Fruit fly (Drosophila melanogaster) whole organism, embryonic: Measurements from ENCODE around the gene brm.

ENCODE experiments used
- CG10543 ChIP-seq: fragments of 200-800 bp; sonication (Bioruptor generic); optimal IDR thresholded peaks from 3 replicates; lab custom pipeline; 2017; ENCODE audit warnings: missing biosample characterization, mild to moderate bottlenecking, missing genetic modification characterization, moderate library complexity
- CG10959 ChIP-seq: fragments of 200-800 bp; sonication (Bioruptor generic); IDR thresholded peaks from 2 replicates; pipeline ENCODE4 v1.3.6; 2022; ENCODE audit warnings: missing biosample characterization, missing genetic modification characterization
- CG11085 ChIP-seq: fragments of 200-800 bp; sonication (Bioruptor generic); IDR thresholded peaks from 2 replicates; pipeline ENCODE4 v1.3.6; 2022; ENCODE audit warnings: missing biosample characterization, missing genetic modification characterization
- CG12071 ChIP-seq: fragments of 200-800 bp; sonication (Bioruptor generic); optimal IDR thresholded peaks from 3 replicates; lab custom pipeline; 2018; ENCODE audit warnings: missing biosample characterization, mild to moderate bottlenecking, missing genetic modification characterization
- CG12104 ChIP-seq: fragments of 200-800 bp; sonication (Bioruptor generic); optimal IDR thresholded peaks from 3 replicates; lab custom pipeline; 2016; ENCODE audit warnings: missing biosample characterization, missing genetic modification characterization
- CG12219 ChIP-seq: fragments of 200-800 bp; sonication (Bioruptor generic); optimal IDR thresholded peaks from 3 replicates; lab custom pipeline; 2018; ENCODE audit warnings: missing biosample characterization, mild to moderate bottlenecking, missing genetic modification characterization
- CG13775 ChIP-seq: fragments of 200-800 bp; sonication (Bioruptor generic); optimal IDR thresholded peaks from 3 replicates; lab custom pipeline; 2017; ENCODE audit warnings: missing biosample characterization, mild to moderate bottlenecking, missing genetic modification characterization
- CG14014 ChIP-seq: fragments of 200-800 bp; sonication (Bioruptor generic); IDR thresholded peaks from 2 replicates; pipeline ENCODE4 v1.3.6; 2022; ENCODE audit warnings: missing biosample characterization, missing genetic modification characterization
- CG14050 ChIP-seq: fragments of 200-800 bp; sonication (Bioruptor generic); IDR thresholded peaks from 3 replicates; pipeline ENCODE4 v1.3.6; 2022; ENCODE audit warnings: missing biosample characterization, missing genetic modification characterization
- CG14710 ChIP-seq: fragments of 200-800 bp; sonication (Bioruptor generic); optimal IDR thresholded peaks from 3 replicates; lab custom pipeline; 2019; ENCODE audit warnings: missing biosample characterization, mild to moderate bottlenecking, missing genetic modification characterization, moderate library complexity
- CG16815 ChIP-seq: fragments of 200-800 bp; sonication (Bioruptor generic); optimal IDR thresholded peaks from 3 replicates; lab custom pipeline; 2017; ENCODE audit warnings: missing biosample characterization, mild to moderate bottlenecking, missing genetic modification characterization
- CG18262 ChIP-seq: fragments of 200-800 bp; optimal IDR thresholded peaks from 3 replicates; lab custom pipeline; 2019; ENCODE audit warnings: missing biosample characterization, mild to moderate bottlenecking, missing genetic modification characterization, moderate library complexity
- CG18599 ChIP-seq: fragments of 200-800 bp; sonication (Bioruptor generic); optimal IDR thresholded peaks from 3 replicates; lab custom pipeline; 2017; ENCODE audit warnings: missing biosample characterization, missing genetic modification characterization, mild to moderate bottlenecking, moderate library complexity, missing genetic modification reagents
- CG18619 ChIP-seq: fragments of 200-800 bp; sonication (Bioruptor generic); optimal IDR thresholded peaks from 3 replicates; lab custom pipeline; 2017; ENCODE audit warnings: missing biosample characterization, mild to moderate bottlenecking, missing genetic modification characterization
- CG3065 ChIP-seq: fragments of 200-800 bp; sonication (Bioruptor generic); optimal IDR thresholded peaks from 2 replicates; lab custom pipeline; 2016; ENCODE audit warnings: missing biosample characterization, missing genetic modification characterization
- CG3281 ChIP-seq: fragments of 200-800 bp; sonication (Bioruptor generic); optimal IDR thresholded peaks from 3 replicates; lab custom pipeline; 2017; ENCODE audit warnings: missing biosample characterization, mild to moderate bottlenecking, missing genetic modification characterization
- CG6813 ChIP-seq: fragments of 200-800 bp; sonication (Bioruptor generic); optimal IDR thresholded peaks from 2 replicates; lab custom pipeline; 2017; ENCODE audit warnings: missing biosample characterization, missing genetic modification characterization, mild to moderate bottlenecking, moderate library complexity, missing genetic modification reagents
- CG7372 ChIP-seq: fragments of 200-800 bp; sonication (Bioruptor generic); IDR thresholded peaks from 2 replicates; pipeline ENCODE4 v1.3.6; 2022; ENCODE audit warnings: missing biosample characterization, missing genetic modification characterization
- CG7987 ChIP-seq: fragments of 200-800 bp; sonication (Bioruptor generic); optimal IDR thresholded peaks from 2 replicates; lab custom pipeline; 2018; ENCODE audit warnings: missing biosample characterization, mild to moderate bottlenecking, missing genetic modification characterization, moderate library complexity
- CG8359 ChIP-seq: fragments of 200-800 bp; sonication (Bioruptor generic); optimal IDR thresholded peaks from 2 replicates; lab custom pipeline; 2017; ENCODE audit warnings: missing biosample characterization, mild to moderate bottlenecking, missing genetic modification characterization, borderline replicate concordance
- CG9437 ChIP-seq: fragments of 200-800 bp; sonication (Bioruptor generic); optimal IDR thresholded peaks from 2 replicates; lab custom pipeline; 2018; ENCODE audit warnings: missing biosample characterization, mild to moderate bottlenecking, missing genetic modification characterization
- D19B ChIP-seq: fragments of 200-800 bp; sonication (Bioruptor generic); optimal IDR thresholded peaks from 2 replicates; lab custom pipeline; 2017; ENCODE audit warnings: missing biosample characterization, mild to moderate bottlenecking, missing genetic modification characterization
- Dbx ChIP-seq: fragments of 200-800 bp; sonication (Bioruptor generic); IDR thresholded peaks from 3 replicates; pipeline ENCODE4 v1.3.6; 2022; ENCODE audit warnings: missing biosample characterization, missing genetic modification characterization
- Elba2 ChIP-seq: fragments of 200-800 bp; sonication (Bioruptor generic); optimal IDR thresholded peaks from 3 replicates; lab custom pipeline; 2016; ENCODE audit warnings: missing biosample characterization, missing genetic modification characterization
- Ets65A ChIP-seq: fragments of 200-800 bp; sonication (Bioruptor generic); peaks from one replicate; lab custom pipeline; 2016; ENCODE audit warnings: missing biosample characterization, missing genetic modification characterization
- Fer1 ChIP-seq: fragments of 200-800 bp; sonication (Bioruptor generic); optimal IDR thresholded peaks from 2 replicates; lab custom pipeline; 2017; ENCODE audit warnings: missing biosample characterization, mild to moderate bottlenecking, missing genetic modification characterization
- Fer3 ChIP-seq: fragments of 200-800 bp; sonication (Bioruptor generic); optimal IDR thresholded peaks from 2 replicates; lab custom pipeline; 2018; ENCODE audit warnings: missing biosample characterization, mild to moderate bottlenecking, missing genetic modification characterization, moderate library complexity
- HLHmδ ChIP-seq: fragments of 200-800 bp; sonication (Bioruptor generic); optimal IDR thresholded peaks from 2 replicates; lab custom pipeline; 2018; ENCODE audit warnings: missing biosample characterization, mild to moderate bottlenecking, missing genetic modification characterization, moderate library complexity
- NfI ChIP-seq: fragments of 200-800 bp; sonication (Bioruptor generic); optimal IDR thresholded peaks from 3 replicates; lab custom pipeline; 2018; ENCODE audit warnings: missing biosample characterization, mild to moderate bottlenecking, missing genetic modification characterization, moderate library complexity
- Pdp1 ChIP-seq, 2 experiments: fragments of 200-800 bp; sonication (Bioruptor generic); optimal IDR thresholded peaks; 3 replicates each; lab custom pipeline; 2016; ENCODE audit warnings: missing biosample characterization in 2 of 2, missing genetic modification characterization in 2 of 2, mild to moderate bottlenecking in 1 of 2, moderate library complexity in 1 of 2
- Ravus ChIP-seq: fragments of 200-800 bp; sonication (Bioruptor generic); IDR thresholded peaks from 2 replicates; pipeline ENCODE4 v1.3.6; 2022; ENCODE audit warnings: missing biosample characterization, missing genetic modification characterization
- Spps ChIP-seq: fragments of 200-800 bp; sonication (Bioruptor generic); optimal IDR thresholded peaks from 2 replicates; lab custom pipeline; 2018; ENCODE audit warnings: missing biosample characterization, mild to moderate bottlenecking, missing genetic modification characterization
- Ssrp ChIP-seq: fragments of 200-800 bp; sonication (Bioruptor generic); optimal IDR thresholded peaks from 2 replicates; lab custom pipeline; 2018; ENCODE audit warnings: missing biosample characterization, mild to moderate bottlenecking, missing genetic modification characterization, moderate library complexity
- YL-1 ChIP-seq: fragments of 200-800 bp; sonication (Bioruptor generic); optimal IDR thresholded peaks from 3 replicates; lab custom pipeline; 2017; ENCODE audit warnings: missing biosample characterization, mild to moderate bottlenecking, missing genetic modification characterization
- al ChIP-seq: fragments of 200-800 bp; sonication (Bioruptor generic); IDR thresholded peaks from 2 replicates; pipeline ENCODE4 v1.3.6; 2022; ENCODE audit warnings: missing biosample characterization, missing genetic modification characterization
- chn ChIP-seq: fragments of 200-800 bp; sonication (Bioruptor generic); optimal IDR thresholded peaks from 2 replicates; lab custom pipeline; 2016; ENCODE audit warnings: missing biosample characterization, missing genetic modification characterization
- emc ChIP-seq: fragments of 200-800 bp; sonication (Bioruptor generic); optimal IDR thresholded peaks from 2 replicates; lab custom pipeline; 2016; ENCODE audit warnings: missing biosample characterization, missing genetic modification characterization
- fd96Cb ChIP-seq: fragments of 200-800 bp; sonication (Bioruptor generic); optimal IDR thresholded peaks from 2 replicates; lab custom pipeline; 2018; ENCODE audit warnings: missing biosample characterization, mild to moderate bottlenecking, missing genetic modification characterization, moderate library complexity
- gcm2 ChIP-seq: fragments of 200-800 bp; sonication (Bioruptor generic); optimal IDR thresholded peaks from 2 replicates; lab custom pipeline; 2016; ENCODE audit warnings: missing biosample characterization, missing genetic modification characterization
- grn ChIP-seq: fragments of 200-800 bp; sonication (Bioruptor generic); optimal IDR thresholded peaks from 3 replicates; lab custom pipeline; 2017; ENCODE audit warnings: missing biosample characterization, missing genetic modification characterization
- nmo ChIP-seq: fragments of 200-800 bp; sonication (Bioruptor generic); optimal IDR thresholded peaks from 2 replicates; lab custom pipeline; 2018; ENCODE audit warnings: missing biosample characterization, mild to moderate bottlenecking, missing genetic modification characterization, moderate library complexity
- nom ChIP-seq: fragments of 200-800 bp; sonication (Bioruptor generic); optimal IDR thresholded peaks from 2 replicates; lab custom pipeline; 2017; ENCODE audit warnings: missing biosample characterization, missing genetic modification characterization, mild to moderate bottlenecking, moderate library complexity, missing genetic modification reagents
- onecut ChIP-seq: fragments of 200-800 bp; sonication (Bioruptor generic); IDR thresholded peaks from 2 replicates; pipeline ENCODE4 v1.3.6; 2022; ENCODE audit warnings: missing biosample characterization, missing genetic modification characterization
- pita ChIP-seq: fragments of 200-800 bp; sonication (Bioruptor generic); optimal IDR thresholded peaks from 2 replicates; lab custom pipeline; 2017; ENCODE audit warnings: missing biosample characterization, mild to moderate bottlenecking, missing genetic modification characterization
- psq ChIP-seq: fragments of 200-800 bp; sonication (Bioruptor generic); optimal IDR thresholded peaks from 2 replicates; lab custom pipeline; 2017; ENCODE audit warnings: missing biosample characterization, missing genetic modification characterization
- pum ChIP-seq: fragments of 200-800 bp; sonication (Bioruptor generic); optimal IDR thresholded peaks from 2 replicates; lab custom pipeline; 2016; ENCODE audit warnings: missing biosample characterization, missing genetic modification characterization
- row ChIP-seq: fragments of 200-800 bp; sonication (Bioruptor generic); IDR thresholded peaks from 3 replicates; pipeline ENCODE4 v1.3.6; 2022; ENCODE audit warnings: missing biosample characterization, missing genetic modification characterization
- slbo ChIP-seq: fragments of 200-800 bp; sonication (Bioruptor generic); IDR thresholded peaks from 2 replicates; pipeline ENCODE4 v1.3.6; 2022; ENCODE audit warnings: missing biosample characterization, missing genetic modification characterization
- sob ChIP-seq: fragments of 200-800 bp; sonication (Bioruptor generic); IDR thresholded peaks from 2 replicates; pipeline ENCODE4 v1.3.6; 2022; ENCODE audit warnings: missing biosample characterization, missing genetic modification characterization
- tio ChIP-seq: fragments of 200-800 bp; sonication (Bioruptor generic); optimal IDR thresholded peaks from 2 replicates; lab custom pipeline; 2017; ENCODE audit warnings: missing biosample characterization, missing genetic modification characterization, inconsistent platforms

The brm gene

DNA sequence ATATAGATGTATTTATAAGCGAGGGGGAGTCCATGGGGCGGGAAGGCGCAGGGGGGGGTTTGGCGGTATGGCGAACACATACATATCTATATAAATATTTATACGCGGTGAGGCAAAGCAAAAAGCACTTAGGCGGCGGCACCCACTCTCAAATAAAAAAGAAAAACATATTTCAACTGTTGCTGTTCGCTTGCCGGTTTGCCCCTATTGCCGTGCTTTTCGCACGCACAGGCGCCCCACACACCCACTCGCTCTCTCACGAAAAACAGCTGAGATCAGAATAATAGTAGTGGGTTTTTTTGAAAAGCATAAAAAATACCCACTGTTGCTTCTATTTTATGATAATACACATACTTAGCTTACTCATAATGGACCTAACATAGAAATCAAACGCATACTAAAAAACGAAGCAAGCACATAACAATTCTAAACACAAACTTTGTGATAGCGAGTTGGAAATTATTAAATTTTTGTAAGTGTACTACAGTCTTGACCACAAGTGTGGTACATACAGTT, 18.6 kb upstream of the brm start (continued):
- TF ChIP-seq CG18619 (GFP tag; lab: Kevin White, UChicago) (peak; percentile 80), row (GFP tag; lab: Robert Waterston, UW) (peak; percentile 91), gcm2 (GFP tag; lab: Kevin White, UChicago) (peak; percentile 73), CG12071 (GFP tag; lab: Kevin White, UChicago) (peak; percentile 55), CG12219 (peak; percentile 68), pum (peak; percentile 63), CG7987 (no peak), Ssrp (tag; lab: Kevin White, UChicago) (peak; percentile 41), nmo (GFP tag; lab: Kevin White, UChicago) (peak; percentile 77), emc (GFP tag; lab: Kevin White, UChicago) (peak; percentile 14), CG10543 (GFP tag; lab: Kevin White, UChicago) (peak; percentile 96), psq (GFP tag; lab: Kevin White, UChicago) (no peak), slbo (GFP tag; lab: Robert Waterston, UW) (peak; percentile 80), Ets65A (GFP tag; lab: Kevin White, UChicago) (no peak), HLHmδ (GFP tag; lab: Kevin White, UChicago) (no peak), CG16815 (GFP tag; lab: Kevin White, UChicago) (peak; percentile 50), sob (GFP tag; lab: Robert Waterston, UW) (peak; percentile 79), D19B (peak; percentile 74), Spps (no peak), al (GFP tag; lab: Robert Waterston, UW) (peak; percentile 65; the same call in 1 of the 2 replicates), CG3065 (no peak), CG14014 (GFP tag; lab: Robert Waterston, UW) (peak; percentile 75), CG7372 (GFP tag; lab: Robert Waterston, UW) (peak; percentile 63), CG13775 (peak; percentile 74), fd96Cb (tag; lab: Kevin White, UChicago) (peak; percentile 55), CG8359 (GFP tag; lab: Kevin White, UChicago) (no peak), CG3281 (peak; percentile 90), grn (GFP tag; lab: Kevin White, UChicago) (no peak), NfI (GFP tag; lab: Kevin White, UChicago) (peak; percentile 84), CG11085 (GFP tag; lab: Robert Waterston, UW) (0 out of 2 replicates have a peak, but pooled peaks have one; percentile 5), chn (peak; percentile 40), nom (GFP tag; lab: Kevin White, UChicago) (no peak), CG18599 (GFP tag; lab: Kevin White, UChicago) (peak; percentile 91), tio (GFP tag; lab: Kevin White, UChicago) (peak; percentile 75), onecut (GFP tag; lab: Robert Waterston, UW) (peak; percentile 22; the same call in 1 of the 2 replicates), Fer3 (tag; lab: Kevin White, UChicago) (peak; percentile 85), Ravus (GFP tag; lab: Robert Waterston, UW) (no peak), pita (GFP tag; lab: Kevin White, UChicago) (no peak), YL-1 (GFP tag; lab: Kevin White, UChicago) (peak; percentile 27), CG9437 (GFP tag; lab: Kevin White, UChicago) (peak; percentile 65), Elba2 (GFP tag; lab: Kevin White, UChicago) (no peak), Dbx (GFP tag; lab: Robert Waterston, UW) (peak; percentile 75; the same call in 2 of the 3 replicates), CG18262 (tag; lab: Kevin White, UChicago) (peak; percentile 59), Pdp1 (GFP tag; optimal IDR thresholded peaks at IDR 0.05; lab: Kevin White, UChicago) (peak; percentile 73 to 78), CG6813 (GFP tag; lab: Kevin White, UChicago) (peak; percentile 31), CG12104 (GFP tag; lab: Kevin White, UChicago) (peak; percentile 44), CG14710 (tag; lab: Kevin White, UChicago) (no peak), Fer1 (GFP tag; lab: Kevin White, UChicago) (peak; percentile 93), CG14050 (GFP tag; lab: Robert Waterston, UW) (peak; percentile 56; the same call in 2 of the 3 replicates), CG10959 (GFP tag; lab: Robert Waterston, UW) (no peak)
